Worm (Caenorhabditis elegans) whole organism, midembryonic: ENCODE data around the gene nkb-3.

Experiments
- T22C8.4 ChIP-seq: fragments of 200-800 bp; sonication (Bioruptor generic); IDR thresholded peaks from 2 replicates; pipeline ENCODE4 v1.3.6; 2022; ENCODE audit warnings: missing genetic modification characterization, missing compliant biosample characterization
- flt-1 ChIP-seq: fragments of 200-800 bp; sonication (Bioruptor generic); IDR thresholded peaks from 2 replicates; pipeline ENCODE4 v1.3.6; 2022; ENCODE audit warnings: missing genetic modification characterization, missing compliant biosample characterization
- med-1 ChIP-seq: sonication (generic microtip); optimal IDR thresholded peaks from 2 replicates; lab custom pipeline; 2017; ENCODE audit warnings: missing genetic modification characterization, mild to moderate bottlenecking, missing compliant biosample characterization, antibody characterized with exemption, missing genetic modification reagents; ENCODE audit not compliant: insufficient read depth

DNA sequence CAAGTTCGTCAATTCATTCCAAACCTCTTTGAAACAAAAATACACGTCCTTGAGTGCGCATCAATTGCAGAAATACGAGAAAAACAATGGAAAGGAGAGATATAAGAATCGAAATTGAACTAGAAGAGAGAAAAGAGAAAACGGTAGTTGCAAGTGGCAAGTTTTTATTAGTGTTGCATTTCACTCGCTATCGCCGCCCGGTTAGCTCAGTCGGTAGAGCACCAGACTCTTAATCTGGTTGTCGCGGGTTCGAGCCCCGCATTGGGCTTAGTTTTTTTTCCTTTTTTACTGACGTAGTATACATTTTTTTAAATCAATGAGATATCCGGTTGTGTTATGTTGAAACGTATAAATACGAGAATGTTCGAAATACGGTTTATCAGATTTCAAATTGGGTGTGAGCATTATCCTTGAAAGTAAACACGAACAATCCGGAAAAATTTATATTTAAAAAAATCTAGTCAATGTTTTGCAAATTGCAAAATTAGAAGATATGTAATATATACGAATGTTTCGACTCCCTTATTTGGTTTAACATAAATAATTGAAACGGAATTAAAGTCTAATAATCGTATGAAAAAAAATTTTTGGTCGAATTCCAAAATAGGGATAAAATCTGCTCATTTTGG, 11.2 kb upstream of the nkb-3 start:
- TF ChIP-seq T22C8.4 (GFP tag; lab: Robert Waterston, UW) (no peak), med-1 (GFP tag; lab: Kevin White, UChicago) (no peak), flt-1 (GFP tag; lab: Robert Waterston, UW) (no peak; the same call in none of the 2 replicates)
